Worm (Caenorhabditis elegans) whole organism, L1 larva: Measurements from ENCODE around the gene F10E9.1.
"Not testable (repeated sequence)": the region's sequence is repeated elsewhere in the genome, so short reads cannot be mapped to it uniquely, and the experiment has no call there.

Source experiments
- C16A3.4 ChIP-seq: fragments of 150-350 bp; optimal IDR thresholded peaks from 2 replicates; lab custom pipeline; 2014; ENCODE audit warnings: missing biosample characterization, missing genetic modification characterization
- F16B12.6 ChIP-seq: fragments of 150-350 bp; optimal IDR thresholded peaks from 2 replicates; lab custom pipeline; 2014; ENCODE audit warnings: missing biosample characterization, missing genetic modification characterization
- alr-1 ChIP-seq: fragments of 200-800 bp; sonication (Bioruptor generic); optimal IDR thresholded peaks from 2 replicates; lab custom pipeline; 2018; ENCODE audit warnings: borderline replicate concordance, mild to moderate bottlenecking, missing genetic modification characterization, missing compliant biosample characterization
- blmp-1 ChIP-seq: fragments of 150-350 bp; optimal IDR thresholded peaks from 2 replicates; lab custom pipeline; 2014; ENCODE audit warnings: missing biosample characterization, missing genetic modification characterization
- ceh-63 ChIP-seq: fragments of 200-800 bp; sonication (Bioruptor generic); optimal IDR thresholded peaks from 2 replicates; lab custom pipeline; 2018; ENCODE audit warnings: mild to moderate bottlenecking, missing genetic modification characterization, missing compliant biosample characterization
- ceh-82 ChIP-seq, 3 experiments: fragments of 150-350 bp in 1 of 3; sonication (generic microtip) in 2 of 3; optimal IDR thresholded peaks; 2 replicates each; lab custom pipeline; 2014 to 2017; ENCODE audit warnings: missing biosample characterization in 3 of 3, missing genetic modification characterization in 3 of 3
- ceh-90 ChIP-seq: sonication (generic microtip); optimal IDR thresholded peaks from 2 replicates; lab custom pipeline; 2016; ENCODE audit warnings: missing genetic modification characterization, missing compliant biosample characterization
- dpl-1 ChIP-seq, 3 experiments: fragments of 150-350 bp in 2 of 3; sonication (generic microtip) in 1 of 3; optimal IDR thresholded peaks; 2 replicates each; lab custom pipeline; 2014 to 2017; ENCODE audit warnings: missing biosample characterization in 3 of 3, missing genetic modification characterization in 3 of 3, missing genetic modification reagents in 3 of 3
- efl-1 ChIP-seq, 4 experiments: fragments of 150-350 bp; optimal IDR thresholded peaks in 3 of 4; peaks in 1 of 4; 1 replicate in 1 of 4; 2 replicates in 3 of 4; lab custom pipeline; 2014; ENCODE audit warnings: missing biosample characterization in 2 of 4, missing genetic modification characterization in 2 of 4, missing genetic modification reagents in 2 of 4
- egl-13 ChIP-seq: sonication (generic microtip); optimal IDR thresholded peaks from 2 replicates; lab custom pipeline; 2016; ENCODE audit warnings: missing genotype, missing genetic modification reagents, missing genetic modification characterization, missing compliant biosample characterization
- elt-2 ChIP-seq: sonication (generic microtip); optimal IDR thresholded peaks from 2 replicates; lab custom pipeline; 2016; ENCODE audit warnings: missing genetic modification characterization, mild to moderate bottlenecking, inconsistent platforms, missing compliant biosample characterization, missing genetic modification reagents
- elt-3 ChIP-seq, 6 experiments: fragments of 150-350 bp in 1 of 6; sonication (generic microtip); optimal IDR thresholded peaks; 2 replicates each; lab custom pipeline; 2017 to 2018; ENCODE audit warnings: missing biosample characterization in 6 of 6, missing genetic modification characterization in 6 of 6, inconsistent platforms in 1 of 6
- fkh-8 ChIP-seq: sonication (generic microtip); optimal IDR thresholded peaks from 2 replicates; lab custom pipeline; 2016; ENCODE audit warnings: mild to moderate bottlenecking, missing genetic modification characterization, missing compliant biosample characterization
- fos-1 ChIP-seq: fragments of 150-350 bp; optimal IDR thresholded peaks from 2 replicates; lab custom pipeline; 2014; ENCODE audit warnings: missing biosample characterization, missing genetic modification characterization
- hlh-17 ChIP-seq: fragments of 200-800 bp; sonication (Bioruptor generic); optimal IDR thresholded peaks from 2 replicates; lab custom pipeline; 2018; ENCODE audit warnings: missing genetic modification characterization, mild to moderate bottlenecking, missing compliant biosample characterization, moderate library complexity, borderline replicate concordance
- hpl-2 ChIP-seq: fragments of 150-350 bp; optimal IDR thresholded peaks from 2 replicates; lab custom pipeline; 2014; ENCODE audit warnings: missing biosample characterization, missing genetic modification reagents, missing genetic modification characterization
- isw-1 ChIP-seq: fragments of 200-800 bp; sonication (Bioruptor generic); IDR thresholded peaks from 2 replicates; pipeline ENCODE4 v1.3.6; 2022; ENCODE audit warnings: missing genetic modification characterization, missing compliant biosample characterization
- jun-1 ChIP-seq: fragments of 150-350 bp; optimal IDR thresholded peaks from 2 replicates; lab custom pipeline; 2014; ENCODE audit warnings: missing biosample characterization, missing genetic modification reagents, missing genetic modification characterization
- lin-13 ChIP-seq: fragments of 150-350 bp; optimal IDR thresholded peaks from 2 replicates; lab custom pipeline; 2014; ENCODE audit warnings: missing biosample characterization, missing genetic modification reagents, missing genetic modification characterization
- lin-14 ChIP-seq: fragments of 200-800 bp; sonication (Bioruptor generic); optimal IDR thresholded peaks from 2 replicates; lab custom pipeline; 2018; ENCODE audit warnings: mild to moderate bottlenecking, missing genetic modification characterization, moderate library complexity, missing compliant biosample characterization
- lin-35 ChIP-seq, 2 experiments: fragments of 150-350 bp; optimal IDR thresholded peaks; 2 replicates each; lab custom pipeline; 2014; ENCODE audit warnings: missing biosample characterization in 2 of 2, missing genetic modification characterization in 2 of 2, missing genetic modification reagents in 2 of 2
- lir-3 ChIP-seq: sonication (generic microtip); optimal IDR thresholded peaks from 2 replicates; lab custom pipeline; 2016; ENCODE audit warnings: mild to moderate bottlenecking, missing genetic modification characterization, moderate library complexity, missing compliant biosample characterization; ENCODE audit not compliant: poor library complexity
- lsy-2 ChIP-seq, 2 experiments: fragments of 150-350 bp; optimal IDR thresholded peaks; 2 replicates each; lab custom pipeline; 2014; ENCODE audit warnings: missing biosample characterization in 2 of 2, missing genetic modification characterization in 2 of 2
- mdl-1 ChIP-seq, 2 experiments: fragments of 150-350 bp; optimal IDR thresholded peaks; 2 replicates each; lab custom pipeline; 2014 to 2017; ENCODE audit warnings: missing biosample characterization in 2 of 2, missing genetic modification characterization in 2 of 2, inconsistent platforms in 1 of 2
- mef-2 ChIP-seq: fragments of 150-350 bp; optimal IDR thresholded peaks from 2 replicates; lab custom pipeline; 2014; ENCODE audit warnings: missing biosample characterization, missing genetic modification characterization
- mep-1 ChIP-seq: fragments of 150-350 bp; optimal IDR thresholded peaks from 2 replicates; lab custom pipeline; 2014; ENCODE audit warnings: missing biosample characterization, missing genetic modification characterization
- nhr-19 ChIP-seq: fragments of 200-800 bp; sonication (Bioruptor generic); conservative IDR thresholded peaks from 2 replicates; pipeline ENCODE4 v1.3.6; 2022; ENCODE audit warnings: missing genetic modification characterization, missing compliant biosample characterization
- nhr-20 ChIP-seq: sonication (generic microtip); optimal IDR thresholded peaks from 2 replicates; lab custom pipeline; 2016; ENCODE audit warnings: mild to moderate bottlenecking, missing genetic modification characterization, missing compliant biosample characterization
- nhr-237 ChIP-seq: fragments of 150-350 bp; optimal IDR thresholded peaks from 2 replicates; lab custom pipeline; 2014; ENCODE audit warnings: missing biosample characterization, missing genetic modification characterization
- nhr-28 ChIP-seq: fragments of 150-350 bp; optimal IDR thresholded peaks from 2 replicates; lab custom pipeline; 2014; ENCODE audit warnings: missing biosample characterization, missing genetic modification characterization
- nhr-47 ChIP-seq: sonication (generic microtip); optimal IDR thresholded peaks from 2 replicates; lab custom pipeline; 2016; ENCODE audit warnings: mild to moderate bottlenecking, missing genetic modification characterization, moderate library complexity, missing compliant biosample characterization
- nhr-85 ChIP-seq: sonication (generic microtip); peaks from one replicate; lab custom pipeline; 2016; ENCODE audit warnings: missing genetic modification characterization, inconsistent platforms, missing compliant biosample characterization
- pqm-1 ChIP-seq: sonication (generic microtip); optimal IDR thresholded peaks from 3 replicates; lab custom pipeline; 2017; ENCODE audit warnings: missing biosample characterization, missing genetic modification characterization
- skn-1 ChIP-seq: fragments of 150-350 bp; optimal IDR thresholded peaks from 2 replicates; lab custom pipeline; 2014; ENCODE audit warnings: missing biosample characterization, missing genetic modification characterization
- snpc-4 ChIP-seq: fragments of 150-350 bp; optimal IDR thresholded peaks from 2 replicates; lab custom pipeline; 2014; ENCODE audit warnings: missing biosample characterization, missing genetic modification characterization
- snu-23 ChIP-seq: sonication (generic microtip); optimal IDR thresholded peaks from 2 replicates; lab custom pipeline; 2016; ENCODE audit warnings: missing genetic modification characterization, missing compliant biosample characterization
- sox-4 ChIP-seq: sonication (generic microtip); optimal IDR thresholded peaks from 2 replicates; lab custom pipeline; 2016; ENCODE audit warnings: missing genetic modification characterization, missing compliant biosample characterization
- sptf-1 ChIP-seq: fragments of 150-350 bp; optimal IDR thresholded peaks from 2 replicates; lab custom pipeline; 2014; ENCODE audit warnings: missing biosample characterization, missing genetic modification characterization
- sup-37 ChIP-seq: fragments of 200-800 bp; sonication (Bioruptor generic); optimal IDR thresholded peaks from 2 replicates; lab custom pipeline; 2018; ENCODE audit warnings: mild to moderate bottlenecking, missing genetic modification characterization, missing compliant biosample characterization
- swsn-7 ChIP-seq: sonication (generic microtip); optimal IDR thresholded peaks from 2 replicates; lab custom pipeline; 2016; ENCODE audit warnings: missing genetic modification characterization, missing compliant biosample characterization
- unc-130 ChIP-seq: fragments of 150-350 bp; optimal IDR thresholded peaks from 2 replicates; lab custom pipeline; 2017; ENCODE audit warnings: missing biosample characterization, missing genetic modification characterization, inconsistent platforms
- unc-30 ChIP-seq: sonication (generic microtip); optimal IDR thresholded peaks from 2 replicates; lab custom pipeline; 2017; ENCODE audit warnings: missing biosample characterization, missing genetic modification characterization
- vab-15 ChIP-seq: sonication (generic microtip); optimal IDR thresholded peaks from 2 replicates; lab custom pipeline; 2017; ENCODE audit warnings: missing genotype, mild to moderate bottlenecking, missing genetic modification characterization, missing compliant biosample characterization
- zip-4 ChIP-seq: fragments of 200-800 bp; sonication (Bioruptor generic); optimal IDR thresholded peaks from 2 replicates; lab custom pipeline; 2018; ENCODE audit warnings: mild to moderate bottlenecking, missing genetic modification characterization, moderate library complexity, missing compliant biosample characterization
- ztf-4 ChIP-seq: fragments of 150-350 bp; optimal IDR thresholded peaks from 2 replicates; lab custom pipeline; 2014; ENCODE audit warnings: missing biosample characterization, missing genetic modification characterization

The F10E9.1 gene

ce11 chrIII:8344283-8344682 is 21.3 kb downstream of the F10E9.1 start, which contains the start of gene ZC262.7:
Gene ZC262.7 (minus strand): TSS chrIII:8344336.
- not testable (repeated sequence) for TF ChIP-seq elt-2; sox-4 (tag; lab: Kevin White, UChicago); swsn-7

DNA sequence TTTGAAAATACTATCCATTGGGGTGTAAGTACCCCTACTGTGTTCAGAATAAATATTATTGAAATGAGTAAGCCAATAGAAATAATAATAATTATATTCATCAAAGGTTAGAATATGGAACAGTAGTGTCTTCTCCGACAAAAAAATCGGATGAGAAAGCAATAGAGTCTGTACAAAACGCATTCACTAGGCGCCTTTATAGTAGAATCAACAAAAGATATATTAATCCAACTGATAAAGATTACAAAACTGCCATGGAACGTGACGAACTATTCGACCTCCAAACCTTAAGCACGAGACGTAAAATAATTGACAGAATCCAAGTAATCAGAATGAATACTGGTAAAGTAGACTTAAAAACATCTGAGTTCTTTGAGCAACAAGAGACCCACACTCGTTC is 24.9 kb downstream of the F10E9.1 start, which contains the start of gene clc-29:
Gene clc-29 (minus strand): TSS at position 101 of the 400 bp plus-strand sequence.
- TF ChIP-seq hlh-17 (GFP tag; lab: Kevin White, UChicago); unc-130 (tag; lab: Kevin White, UChicago); sup-37 (GFP tag; lab: Kevin White, UChicago): not testable (repeated sequence)

DNA sequence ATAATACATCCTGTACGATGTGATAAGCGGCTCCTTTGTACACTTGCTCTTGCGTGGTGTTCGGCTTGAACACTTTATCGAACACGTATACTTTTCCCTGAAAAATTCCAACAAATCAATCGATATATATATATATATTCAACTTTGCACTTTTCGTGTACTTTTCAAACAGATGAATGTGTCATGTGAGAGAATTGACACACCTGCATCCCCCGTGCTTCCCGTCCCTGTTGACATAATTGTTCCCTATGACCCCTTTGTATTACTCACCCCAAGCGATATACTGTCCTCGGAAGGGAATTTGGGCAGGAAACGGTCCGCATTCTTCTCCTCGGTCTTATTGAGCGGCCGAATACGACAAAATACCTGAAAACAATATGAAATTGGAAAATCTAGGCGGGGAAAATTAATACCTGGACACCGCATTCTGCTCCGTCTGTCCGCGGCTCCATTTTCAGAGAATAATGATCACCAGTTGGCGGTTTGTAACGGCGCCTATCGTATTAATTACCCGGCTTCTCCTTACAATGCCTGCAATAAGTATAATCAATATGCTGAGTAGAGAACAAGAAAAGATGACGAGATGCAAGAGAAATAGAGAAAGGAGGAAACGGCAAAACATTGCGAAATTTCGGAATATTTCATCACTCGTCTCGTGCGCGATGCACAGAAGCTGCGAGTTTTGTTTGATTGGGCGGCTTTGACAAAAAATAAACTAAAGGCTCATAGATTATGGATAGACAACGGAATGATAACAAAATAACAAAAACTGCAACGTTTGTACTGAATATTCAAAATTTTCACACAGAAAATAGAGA is 31.9 kb downstream of the F10E9.1 start, which contains the start of gene unc-116:
Gene unc-116 (minus strand): TSS at position 531 of the 818 bp plus-strand sequence.
- peak; percentile 35 for TF ChIP-seq blmp-1
- TF ChIP-seq ceh-63 = no peak
- TF ChIP-seq isw-1 (GFP tag; lab: Robert Waterston, UW) = peak; percentile 43; the same call in 1 of the 2 replicates
- TF ChIP-seq ztf-4 (tag; lab: Kevin White, UChicago) = peak; percentile 54
- peak; percentile 26 for TF ChIP-seq egl-13 (tag; lab: Kevin White, UChicago)
- peak in 1 of 6 experiments; percentile 13 for TF ChIP-seq elt-3 (tag; optimal IDR thresholded peaks at IDR 0.05; lab: Kevin White, UChicago)
- no peak for TF ChIP-seq nhr-28 (tag; lab: Kevin White, UChicago)
- TF ChIP-seq nhr-20 (tag; lab: Kevin White, UChicago) = no peak
- peak; percentile 75 for TF ChIP-seq lin-14
- TF ChIP-seq mdl-1 (tag; optimal IDR thresholded peaks at IDR 0.05; lab: Kevin White, UChicago) = peak in 1 of 2 experiments; percentile 74
- TF ChIP-seq lir-3 (tag; lab: Kevin White, UChicago) = peak; percentile 22
- TF ChIP-seq nhr-47 = peak; percentile 47
- TF ChIP-seq vab-15 (tag; lab: Kevin White, UChicago) = no peak
- peak; percentile 74 for TF ChIP-seq nhr-85
- TF ChIP-seq snpc-4 (tag; lab: Kevin White, UChicago) = peak; percentile 9
- TF ChIP-seq ceh-90 (tag; lab: Kevin White, UChicago) = no peak
- no peak for TF ChIP-seq mef-2
- TF ChIP-seq fkh-8 = peak; percentile 67
- TF ChIP-seq unc-130 (tag; lab: Kevin White, UChicago) = peak; percentile 2
- TF ChIP-seq dpl-1 (GFP tag; optimal IDR thresholded peaks at IDR 0.05; lab: Kevin White, UChicago) = peak in 2 of 3 experiments; percentile 18 to 31
- peak; percentile 31 to 74 for TF ChIP-seq efl-1 (optimal IDR thresholded peaks at IDR 0.05; lab: Kevin White, UChicago)
- peak; percentile 54 to 94 for TF ChIP-seq efl-1 (GFP tag; optimal IDR thresholded peaks at IDR 0.05 in 1 of 2; lab: Kevin White, UChicago)
- TF ChIP-seq pqm-1 = no peak
- peak; percentile 38 to 39 for TF ChIP-seq lin-35 (GFP tag; optimal IDR thresholded peaks at IDR 0.05; lab: Kevin White, UChicago)
- peak; percentile 57 for TF ChIP-seq mep-1 (tag; lab: Kevin White, UChicago)
- TF ChIP-seq jun-1 (tag; lab: Kevin White, UChicago) = peak; percentile 27
- peak; percentile 92 for TF ChIP-seq zip-4 (GFP tag; lab: Kevin White, UChicago)
- TF ChIP-seq nhr-237 = peak; percentile 11
- TF ChIP-seq F16B12.6 (tag; lab: Kevin White, UChicago) = peak; percentile 43
- no peak for TF ChIP-seq alr-1
- TF ChIP-seq swsn-7 = peak; percentile 2
- peak; percentile 7 for TF ChIP-seq lin-13 (GFP tag; lab: Kevin White, UChicago)
- TF ChIP-seq snu-23 = peak; percentile 5
- TF ChIP-seq ceh-82 (tag; optimal IDR thresholded peaks at IDR 0.05; lab: Kevin White, UChicago) = peak; percentile 50 to 72 (median 58)
- peak; percentile 94 for TF ChIP-seq skn-1 (tag; lab: Kevin White, UChicago)
- TF ChIP-seq hpl-2 (GFP tag; lab: Kevin White, UChicago) = peak; percentile 49
- no peak for TF ChIP-seq sptf-1
- TF ChIP-seq nhr-19 (GFP tag; lab: Robert Waterston, UW) = peak; percentile 32; the same call in 1 of the 2 replicates
- TF ChIP-seq C16A3.4 (tag; lab: Kevin White, UChicago) = peak; percentile 34
- peak; percentile 60 to 70 for TF ChIP-seq lsy-2 (tag; optimal IDR thresholded peaks at IDR 0.05; lab: Kevin White, UChicago)
- TF ChIP-seq fos-1 (tag; lab: Kevin White, UChicago) = peak; percentile 8
- TF ChIP-seq unc-30 = no peak
